Fruit fly (Drosophila melanogaster): ENCODE measurements around the gene mRpS34.

mRpS34 gene

dm6 chr3L:16309972-16310371 is 37.9 kb upstream of the mRpS34 start (continued):
- no peak for TF ChIP-seq CG4360 (GFP tag; IDR thresholded peaks at IDR 0.05)
- TF ChIP-seq bbx (GFP tag; IDR thresholded peaks at IDR 0.05; ENCODE audit: partially characterized antibody), result no peak
- TF ChIP-seq CG11093 (GFP tag; IDR thresholded peaks at IDR 0.05), result no peak
- TF ChIP-seq CG13894 (tag; optimal IDR thresholded peaks at IDR 0.05), result no peak
- no peak for TF ChIP-seq CG12942 (GFP tag; optimal IDR thresholded peaks at IDR 0.05)
- TF ChIP-seq CG2120 (GFP tag; optimal IDR thresholded peaks at IDR 0.05), result peak; percentile 67
- no peak for TF ChIP-seq lbe (GFP tag; optimal IDR thresholded peaks at IDR 0.05)
- peak; percentile 5 for TF ChIP-seq Antp (GFP tag; optimal IDR thresholded peaks at IDR 0.05)
- TF ChIP-seq Gug (GFP tag; IDR thresholded peaks at IDR 0.05), result 0 out of 4 replicates have a peak, but pooled peaks have one; percentile 6
- TF ChIP-seq CG31224 (GFP tag; IDR thresholded peaks at IDR 0.05), result 0 out of 2 replicates have a peak, but pooled peaks have one; percentile 20
- peak; percentile 4 for TF ChIP-seq pho (GFP tag; optimal IDR thresholded peaks at IDR 0.05)
- no peak for TF ChIP-seq Lim3 (GFP tag; IDR thresholded peaks at IDR 0.05)
- no peak for TF ChIP-seq Dek (tag; optimal IDR thresholded peaks at IDR 0.05)
- no peak for TF ChIP-seq CG17568 (GFP tag; optimal IDR thresholded peaks at IDR 0.05)
- TF ChIP-seq CG11723 (GFP tag; optimal IDR thresholded peaks at IDR 0.05), result no peak
- TF ChIP-seq CG18599 (GFP tag; optimal IDR thresholded peaks at IDR 0.05), result peak; percentile 42
- TF ChIP-seq Fer3 (tag; optimal IDR thresholded peaks at IDR 0.05), result peak; percentile 2
- TF ChIP-seq CG1603 (tag; optimal IDR thresholded peaks at IDR 0.05), result no peak
- TF ChIP-seq CG5953 (GFP tag; IDR thresholded peaks at IDR 0.05), result no peak
- peak; percentile 37; the same call in 1 of the 2 replicates for TF ChIP-seq CG14014 (GFP tag; IDR thresholded peaks at IDR 0.05)
- TF ChIP-seq Hr3 (GFP tag; optimal IDR thresholded peaks at IDR 0.05), result no peak
- TF ChIP-seq CG2712 (tag; optimal IDR thresholded peaks at IDR 0.05), result no peak
- no peak for TF ChIP-seq trh (GFP tag; optimal IDR thresholded peaks at IDR 0.05)
- no peak for TF ChIP-seq Ravus (GFP tag; IDR thresholded peaks at IDR 0.05)
- TF ChIP-seq sisA (GFP tag; IDR thresholded peaks at IDR 0.05), result peak; percentile 21; the same call in 1 of the 2 replicates
- peak; percentile 46; the same call in 1 of the 2 replicates for TF ChIP-seq sob (GFP tag; IDR thresholded peaks at IDR 0.05)
- TF ChIP-seq CG10979 (tag; optimal IDR thresholded peaks at IDR 0.05), result no peak
- no peak for TF ChIP-seq rib (GFP tag; IDR thresholded peaks at IDR 0.05)
- TF ChIP-seq CG31388 (GFP tag; optimal IDR thresholded peaks at IDR 0.05), result no peak
- TF ChIP-seq p53 (GFP tag; optimal IDR thresholded peaks at IDR 0.05), result no peak
- peak; percentile 54 for TF ChIP-seq CG12769 (tag; optimal IDR thresholded peaks at IDR 0.05)
- no peak for TF ChIP-seq hkb (optimal IDR thresholded peaks at IDR 0.05)
- TF ChIP-seq hkb (GFP tag; IDR thresholded peaks at IDR 0.05), result 0 out of 2 replicates have a peak, but pooled peaks have one; percentile 31
- no peak for TF ChIP-seq CG3726 (GFP tag; IDR thresholded peaks at IDR 0.05)
- TF ChIP-seq B-H2 (GFP tag; optimal IDR thresholded peaks at IDR 0.05), result no peak
- TF ChIP-seq CG7963 (GFP tag; IDR thresholded peaks at IDR 0.05; ENCODE audit: partially characterized antibody), result no peak
- no peak for TF ChIP-seq CG15601 (tag; optimal IDR thresholded peaks at IDR 0.05)
- TF ChIP-seq Jarid2 (GFP tag; optimal IDR thresholded peaks at IDR 0.05), result no peak
- no peak for TF ChIP-seq CG11696 (GFP tag; IDR thresholded peaks at IDR 0.05)
- no peak for TF ChIP-seq Spps (tag; optimal IDR thresholded peaks at IDR 0.05)
- TF ChIP-seq zen (tag; optimal IDR thresholded peaks at IDR 0.05), result no peak
- TF ChIP-seq CG6654 (GFP tag; optimal IDR thresholded peaks at IDR 0.05), result no peak
- no peak for TF ChIP-seq kay (GFP tag; optimal IDR thresholded peaks at IDR 0.05)
- peak; percentile 49 for TF ChIP-seq CG11247 (GFP tag; IDR thresholded peaks at IDR 0.05)
- peak; percentile 26; the same call in 1 of the 2 replicates for TF ChIP-seq CG3847 (GFP tag; IDR thresholded peaks at IDR 0.05)
- no peak for TF ChIP-seq Sry-δ (GFP tag; optimal IDR thresholded peaks at IDR 0.05)
- TF ChIP-seq croc (GFP tag; conservative IDR thresholded peaks at IDR 0.05), result no peak
- TF ChIP-seq CG30403 (GFP tag; optimal IDR thresholded peaks at IDR 0.05), result peak; percentile 38
- peak; percentile 32 for TF ChIP-seq mam (GFP tag; optimal IDR thresholded peaks at IDR 0.05)
- no peak for TF ChIP-seq Hr39 (optimal IDR thresholded peaks at IDR 0.05)
- TF ChIP-seq CG12391 (tag; optimal IDR thresholded peaks at IDR 0.05), result no peak
- peak; percentile 72 for TF ChIP-seq lab (GFP tag; optimal IDR thresholded peaks at IDR 0.05)
